Worm (Caenorhabditis elegans): ENCODE data around the gene C15H9.3.

DNA sequence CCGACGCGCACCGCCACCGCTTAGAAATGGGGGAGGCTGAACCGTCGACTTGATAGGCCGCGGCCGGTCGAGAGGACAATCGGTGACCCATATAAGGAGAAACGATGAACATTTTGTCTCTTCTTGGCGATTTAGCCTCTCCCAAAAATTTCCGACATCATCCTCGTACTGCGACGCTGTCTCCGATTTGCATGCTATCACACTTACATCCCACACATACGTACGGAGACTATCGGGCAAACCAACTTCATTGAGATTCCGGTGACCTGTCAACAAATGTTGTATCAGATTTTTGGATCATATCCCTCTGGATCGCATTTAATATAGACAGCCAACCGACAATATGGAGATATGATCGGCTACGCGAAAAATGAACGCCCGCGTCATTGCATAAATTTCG lies 49.0 kb upstream of the C15H9.3 start:
- no peak for TF ChIP-seq egl-13 (tag; optimal IDR thresholded peaks at IDR 0.05)
- no peak for TF ChIP-seq mdl-1 (tag; optimal IDR thresholded peaks at IDR 0.05)
- no peak for TF ChIP-seq unc-62 (GFP tag; optimal IDR thresholded peaks at IDR 0.05)
- TF ChIP-seq ztf-11 (tag; optimal IDR thresholded peaks at IDR 0.05): no peak
- TF ChIP-seq tlp-1 (tag; optimal IDR thresholded peaks at IDR 0.05): no peak
- no peak for TF ChIP-seq efl-1 (optimal IDR thresholded peaks at IDR 0.05)
- TF ChIP-seq efl-1 (GFP tag; optimal IDR thresholded peaks at IDR 0.05 in 1 of 2): no peak
- no peak for TF ChIP-seq isw-1 (GFP tag; IDR thresholded peaks at IDR 0.05)
- TF ChIP-seq lin-39 (tag; optimal IDR thresholded peaks at IDR 0.05): no peak
- TF ChIP-seq elt-3 (tag; optimal IDR thresholded peaks at IDR 0.05): no peak
- TF ChIP-seq pqm-1 (tag; optimal IDR thresholded peaks at IDR 0.05): no peak
- TF ChIP-seq nhr-28 (tag; optimal IDR thresholded peaks at IDR 0.05): no peak
- TF ChIP-seq aly-2 (tag; optimal IDR thresholded peaks at IDR 0.05): no peak
- no peak for TF ChIP-seq sptf-1 (tag; optimal IDR thresholded peaks at IDR 0.05)
